Fruit fly (Drosophila melanogaster): ENCODE results near the gene gammaTub23C.

dm6 chr2L:2969438-2969837 is 3.3 kb upstream of the gammaTub23C start, which contains the start of gene Ts:
- no peak for TF ChIP-seq CTCF (optimal IDR thresholded peaks at IDR 0.05)
- TF ChIP-seq CG8478 (optimal IDR thresholded peaks at IDR 0.05): no peak

Measured in S2 (cell line).